Worm (Caenorhabditis elegans) whole organism, L2 larva: Measurements from ENCODE around the gene dpf-1.

ENCODE experiments used
- C34F6.9 ChIP-seq: fragments of 150-350 bp; optimal IDR thresholded peaks from 2 replicates; lab custom pipeline; 2014; ENCODE audit warnings: missing biosample characterization, missing genetic modification characterization
- ama-1 ChIP-seq: fragments of 150-350 bp; optimal IDR thresholded peaks from 2 replicates; lab custom pipeline; 2018; ENCODE audit warnings: inconsistent platforms
- blmp-1 ChIP-seq: sonication (generic microtip); optimal IDR thresholded peaks from 2 replicates; lab custom pipeline; 2017; ENCODE audit warnings: missing genetic modification characterization, mild to moderate bottlenecking, missing compliant biosample characterization, antibody characterized with exemption, moderate library complexity; ENCODE audit not compliant: insufficient read depth
- ceh-16 ChIP-seq: fragments of 150-350 bp; optimal IDR thresholded peaks from 2 replicates; lab custom pipeline; 2014; ENCODE audit warnings: missing biosample characterization, missing genetic modification characterization
- ceh-82 ChIP-seq: fragments of 150-350 bp; optimal IDR thresholded peaks from 2 replicates; lab custom pipeline; 2014; ENCODE audit warnings: missing biosample characterization, missing genetic modification characterization
- egl-27 ChIP-seq: sonication (generic microtip); optimal IDR thresholded peaks from 3 replicates; lab custom pipeline; 2017; ENCODE audit warnings: missing biosample characterization, missing genetic modification reagents, missing genetic modification characterization
- elt-3 ChIP-seq: sonication (generic microtip); optimal IDR thresholded peaks from 2 replicates; lab custom pipeline; 2017; ENCODE audit warnings: missing biosample characterization, missing genetic modification characterization
- fos-1 ChIP-seq: fragments of 150-350 bp; optimal IDR thresholded peaks from 2 replicates; lab custom pipeline; 2014; ENCODE audit warnings: missing biosample characterization, missing genetic modification characterization
- mdl-1 ChIP-seq, 2 experiments: fragments of 150-350 bp in 1 of 2; sonication (generic microtip) in 1 of 2; optimal IDR thresholded peaks; 2 replicates each; lab custom pipeline; 2017; ENCODE audit warnings: missing biosample characterization in 2 of 2, missing genetic modification characterization in 2 of 2
- nhr-77 ChIP-seq: fragments of 150-350 bp; optimal IDR thresholded peaks from 2 replicates; lab custom pipeline; 2014; ENCODE audit warnings: missing biosample characterization, missing genetic modification characterization
- snpc-4 ChIP-seq: fragments of 150-350 bp; optimal IDR thresholded peaks from 2 replicates; lab custom pipeline; 2014; ENCODE audit warnings: missing biosample characterization, missing genetic modification characterization
- unc-55 ChIP-seq: fragments of 150-350 bp; sonication (generic microtip); optimal IDR thresholded peaks from 3 replicates; lab custom pipeline; 2014; ENCODE audit warnings: missing biosample characterization, missing genetic modification reagents, missing genetic modification characterization
- zag-1 ChIP-seq: fragments of 150-350 bp; optimal IDR thresholded peaks from 2 replicates; lab custom pipeline; 2014; ENCODE audit warnings: missing biosample characterization, missing genetic modification characterization

- TF ChIP-seq mdl-1 (tag; optimal IDR thresholded peaks at IDR 0.05; lab: Kevin White, UChicago) (no peak), ama-1 (lab: Kevin White, UChicago) (no peak), fos-1 (tag; lab: Kevin White, UChicago) (no peak), ceh-16 (no peak), elt-3 (tag; lab: Kevin White, UChicago) (no peak), ceh-82 (tag; lab: Kevin White, UChicago) (no peak), snpc-4 (no peak), egl-27 (tag; lab: Kevin White, UChicago) (no peak), nhr-77 (tag; lab: Kevin White, UChicago) (no peak), zag-1 (tag; lab: Kevin White, UChicago) (no peak), C34F6.9 (tag; lab: Kevin White, UChicago) (no peak), unc-55 (GFP tag; lab: Kevin White, UChicago) (no peak), blmp-1 (tag; lab: Kevin White, UChicago) (no peak)
Measured at ce11 chrV:15431322-15432052, 39.6 kb upstream of the dpf-1 start.
